Fruit fly (Drosophila melanogaster) whole organism, embryonic: ENCODE results near the gene tj.

Source experiments
- Atf3 ChIP-seq: fragments of 200-800 bp; sonication (Bioruptor generic); optimal IDR thresholded peaks from 3 replicates; lab custom pipeline; 2016; ENCODE audit warnings: missing biosample characterization, missing genetic modification characterization
- Blimp-1 ChIP-seq: fragments of 200-800 bp; sonication (Bioruptor generic); optimal IDR thresholded peaks from 3 replicates; lab custom pipeline; 2018; ENCODE audit warnings: missing biosample characterization, missing genetic modification characterization, mild to moderate bottlenecking, moderate library complexity, missing genetic modification reagents
- CG10147 ChIP-seq: fragments of 200-800 bp; sonication (Bioruptor generic); optimal IDR thresholded peaks from 2 replicates; lab custom pipeline; 2019; ENCODE audit warnings: missing biosample characterization, mild to moderate bottlenecking, missing genetic modification characterization, moderate library complexity
- CG1233 ChIP-seq: fragments of 200-800 bp; sonication (Bioruptor generic); optimal IDR thresholded peaks from 4 replicates; lab custom pipeline; 2018; ENCODE audit warnings: missing biosample characterization, mild to moderate bottlenecking, missing genetic modification characterization
- CG12942 ChIP-seq: fragments of 200-800 bp; sonication (Bioruptor generic); optimal IDR thresholded peaks from 3 replicates; lab custom pipeline; 2016; ENCODE audit warnings: missing biosample characterization, missing genetic modification characterization
- CG15514 ChIP-seq: fragments of 200-800 bp; sonication (Bioruptor generic); optimal IDR thresholded peaks from 3 replicates; lab custom pipeline; 2017; ENCODE audit warnings: missing biosample characterization, missing genetic modification characterization, mild to moderate bottlenecking, moderate library complexity, missing genetic modification reagents
- CG16779 ChIP-seq: fragments of 200-800 bp; sonication (Bioruptor generic); IDR thresholded peaks from 2 replicates; pipeline ENCODE4 v1.3.6; 2022; ENCODE audit warnings: missing biosample characterization, missing genetic modification characterization
- CG17361 ChIP-seq: fragments of 200-800 bp; sonication (Bioruptor generic); IDR thresholded peaks from 3 replicates; pipeline ENCODE4 v1.3.6; 2022; ENCODE audit warnings: missing biosample characterization, missing genetic modification characterization
- CG1832 ChIP-seq: fragments of 200-800 bp; sonication (Bioruptor generic); optimal IDR thresholded peaks from 2 replicates; lab custom pipeline; 2017; ENCODE audit warnings: missing biosample characterization, mild to moderate bottlenecking, missing genetic modification characterization, inconsistent platforms
- CG2712 ChIP-seq: fragments of 200-800 bp; optimal IDR thresholded peaks from 3 replicates; lab custom pipeline; 2019; ENCODE audit warnings: missing biosample characterization, mild to moderate bottlenecking, missing genetic modification characterization, moderate library complexity
- CG31365 ChIP-seq: fragments of 200-800 bp; sonication (Bioruptor generic); optimal IDR thresholded peaks from 2 replicates; lab custom pipeline; 2018; ENCODE audit warnings: missing biosample characterization, mild to moderate bottlenecking, missing genetic modification characterization
- CG43689 ChIP-seq: fragments of 200-800 bp; sonication (Bioruptor generic); IDR thresholded peaks from 2 replicates; pipeline ENCODE4 v1.3.6; 2022; ENCODE audit warnings: missing biosample characterization, missing genetic modification characterization
- CG7271 ChIP-seq: fragments of 200-800 bp; sonication (Bioruptor generic); optimal IDR thresholded peaks from 2 replicates; lab custom pipeline; 2018; ENCODE audit warnings: missing biosample characterization, mild to moderate bottlenecking, missing genetic modification characterization, moderate library complexity
- CG8290 ChIP-seq, 3 experiments: fragments of 200-800 bp; sonication (Bioruptor generic); optimal IDR thresholded peaks; 2 replicates each; lab custom pipeline; 2016 to 2019; ENCODE audit warnings: missing biosample characterization in 3 of 3, missing genetic modification characterization in 3 of 3, mild to moderate bottlenecking in 2 of 3, moderate library complexity in 1 of 3
- CHES-1-like ChIP-seq: fragments of 200-800 bp; sonication (Bioruptor generic); optimal IDR thresholded peaks from 2 replicates; lab custom pipeline; 2016; ENCODE audit warnings: missing biosample characterization, missing genetic modification characterization
- CTCF ChIP-seq: fragments of 200-800 bp; sonication (Bioruptor generic); optimal IDR thresholded peaks from 2 replicates; lab custom pipeline; 2017; ENCODE audit warnings: missing biosample characterization, mild to moderate bottlenecking, missing genetic modification characterization, moderate library complexity
- CkIIα-i1 ChIP-seq: fragments of 200-800 bp; sonication (Bioruptor generic); IDR thresholded peaks from 2 replicates; pipeline ENCODE4 v1.3.6; 2022; ENCODE audit warnings: missing biosample characterization, missing genetic modification characterization
- D19A ChIP-seq: fragments of 200-800 bp; optimal IDR thresholded peaks from 3 replicates; lab custom pipeline; 2019; ENCODE audit warnings: missing biosample characterization, mild to moderate bottlenecking, missing genetic modification characterization, moderate library complexity
- Ets97D ChIP-seq: fragments of 200-800 bp; sonication (Bioruptor generic); optimal IDR thresholded peaks from 3 replicates; lab custom pipeline; 2016; ENCODE audit warnings: missing biosample characterization, missing genetic modification characterization
- HLHmδ ChIP-seq: fragments of 200-800 bp; sonication (Bioruptor generic); optimal IDR thresholded peaks from 2 replicates; lab custom pipeline; 2018; ENCODE audit warnings: missing biosample characterization, mild to moderate bottlenecking, missing genetic modification characterization, moderate library complexity
- Hr78 ChIP-seq, 2 experiments: fragments of 200-800 bp in 1 of 2; fragments of >200 bp in 1 of 2; sonication (Bioruptor generic) in 1 of 2; optimal IDR thresholded peaks; 2 replicates each; lab custom pipeline; 2017 to 2019; ENCODE audit warnings: missing biosample characterization in 2 of 2, missing genetic modification characterization in 2 of 2, mild to moderate bottlenecking in 1 of 2, moderate library complexity in 1 of 2
- Med ChIP-seq: fragments of 200-800 bp; sonication (Bioruptor generic); peaks from one replicate; lab custom pipeline; 2016; ENCODE audit warnings: missing biosample characterization, missing genetic modification characterization, mild to moderate bottlenecking, inconsistent platforms, moderate library complexity
- Meics ChIP-seq: fragments of 200-800 bp; sonication (Bioruptor generic); optimal IDR thresholded peaks from 2 replicates; lab custom pipeline; 2017; ENCODE audit warnings: missing biosample characterization, mild to moderate bottlenecking, missing genetic modification characterization
- Oli ChIP-seq: fragments of 200-800 bp; sonication (Bioruptor generic); optimal IDR thresholded peaks from 2 replicates; lab custom pipeline; 2018; ENCODE audit warnings: missing biosample characterization, mild to moderate bottlenecking, missing genetic modification characterization, moderate library complexity
- Pdp1 ChIP-seq, 2 experiments: fragments of 200-800 bp; sonication (Bioruptor generic); optimal IDR thresholded peaks; 3 replicates each; lab custom pipeline; 2016; ENCODE audit warnings: missing biosample characterization in 2 of 2, missing genetic modification characterization in 2 of 2, mild to moderate bottlenecking in 1 of 2, moderate library complexity in 1 of 2
- Tbp ChIP-seq: fragments of >200 bp; optimal IDR thresholded peaks from 2 replicates; lab custom pipeline; 2018; ENCODE audit warnings: missing biosample characterization, missing genetic modification characterization
- Xbp1 ChIP-seq: fragments of 200-800 bp; sonication (Bioruptor generic); optimal IDR thresholded peaks from 3 replicates; lab custom pipeline; 2016; ENCODE audit warnings: missing biosample characterization, mild to moderate bottlenecking, missing genetic modification characterization
- chinmo ChIP-seq: fragments of 200-800 bp; sonication (Bioruptor generic); IDR thresholded peaks from 4 replicates; pipeline ENCODE4 v1.3.6; 2022; ENCODE audit warnings: missing biosample characterization, missing genetic modification characterization; ENCODE audit not compliant: partially characterized antibody
- dysf ChIP-seq: fragments of 200-800 bp; sonication (Bioruptor generic); IDR thresholded peaks from 3 replicates; pipeline ENCODE4 v1.3.6; 2022; ENCODE audit warnings: missing biosample characterization, missing genetic modification characterization
- ewg ChIP-seq: fragments of 200-800 bp; sonication (Bioruptor generic); optimal IDR thresholded peaks from 3 replicates; lab custom pipeline; 2017; ENCODE audit warnings: mild to moderate bottlenecking, missing biosample characterization, missing genetic modification reagents, missing genetic modification characterization
- grn ChIP-seq: fragments of 200-800 bp; sonication (Bioruptor generic); optimal IDR thresholded peaks from 3 replicates; lab custom pipeline; 2017; ENCODE audit warnings: missing biosample characterization, missing genetic modification characterization
- nerfin-2 ChIP-seq: fragments of 200-800 bp; sonication (Bioruptor generic); IDR thresholded peaks from 2 replicates; pipeline ENCODE4 v1.3.6; 2022; ENCODE audit warnings: missing biosample characterization, missing genetic modification characterization; ENCODE audit not compliant: partially characterized antibody
- nom ChIP-seq: fragments of 200-800 bp; sonication (Bioruptor generic); optimal IDR thresholded peaks from 2 replicates; lab custom pipeline; 2017; ENCODE audit warnings: missing biosample characterization, missing genetic modification characterization, mild to moderate bottlenecking, moderate library complexity, missing genetic modification reagents
- pan ChIP-seq, 4 experiments: fragments of >200 bp in 3 of 4; fragments of 200-800 bp in 1 of 4; sonication (Bioruptor generic) in 1 of 4; optimal IDR thresholded peaks in 3 of 4; IDR thresholded peaks in 1 of 4; 2 replicates each; pipeline versions ENCODE4 v1.3.6 to Lab custom; 2017 to 2022; ENCODE audit warnings: missing biosample characterization in 2 of 4, missing genetic modification characterization in 2 of 4, mixed read lengths in 1 of 4
- sens ChIP-seq: fragments of 200-800 bp; sonication (Bioruptor generic); peaks from one replicate; lab custom pipeline; 2016; ENCODE audit warnings: missing biosample characterization, missing genetic modification characterization
- sna ChIP-seq: fragments of 200-800 bp; sonication (Bioruptor generic); IDR thresholded peaks from 2 replicates; pipeline ENCODE4 v1.3.6; 2022; ENCODE audit warnings: missing biosample characterization, missing genetic modification characterization; ENCODE audit not compliant: partially characterized antibody
- sug ChIP-seq: fragments of 200-800 bp; optimal IDR thresholded peaks from 2 replicates; lab custom pipeline; 2019; ENCODE audit warnings: missing biosample characterization, mild to moderate bottlenecking, missing genetic modification characterization, moderate library complexity
- tup ChIP-seq: fragments of 200-800 bp; sonication (Bioruptor generic); optimal IDR thresholded peaks from 2 replicates; lab custom pipeline; 2016; ENCODE audit warnings: missing biosample characterization, mild to moderate bottlenecking, missing genetic modification characterization, moderate library complexity
- unc-4 ChIP-seq: fragments of 200-800 bp; sonication (Bioruptor generic); IDR thresholded peaks from 2 replicates; pipeline ENCODE4 v1.3.6; 2022; ENCODE audit warnings: missing biosample characterization, missing genetic modification characterization; ENCODE audit not compliant: partially characterized antibody
- vfl ChIP-seq: fragments of 200-800 bp; sonication (Bioruptor generic); optimal IDR thresholded peaks from 2 replicates; lab custom pipeline; 2016; ENCODE audit warnings: missing biosample characterization, missing genetic modification characterization
- zfh1 ChIP-seq: fragments of 200-800 bp; sonication (Bioruptor generic); IDR thresholded peaks from 3 replicates; pipeline ENCODE4 v1.3.6; 2022; ENCODE audit warnings: missing biosample characterization, missing genetic modification characterization

The tj gene

DNA sequence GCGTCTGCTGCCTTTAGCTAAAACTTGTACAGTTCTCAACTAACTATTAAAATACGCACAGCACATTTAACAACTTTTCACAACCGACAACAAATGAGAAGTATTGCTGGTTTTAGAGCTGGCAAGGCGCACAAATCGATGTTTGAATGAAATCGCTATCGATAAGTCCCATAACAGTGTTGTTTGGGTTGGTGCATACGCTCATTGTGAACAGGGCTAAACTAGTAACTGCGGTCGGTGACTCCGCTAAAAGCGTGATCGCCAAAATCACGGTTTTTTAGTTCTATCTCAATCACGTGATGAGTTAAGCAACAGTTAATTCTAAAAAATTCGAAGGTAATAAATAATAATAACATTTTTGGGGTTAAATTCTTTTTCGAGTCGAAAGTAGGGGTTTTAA lies 10.7 kb upstream of the tj start, which contains the start of gene Top2 (continued):
- TF ChIP-seq CG31365 (tag; lab: Kevin White, UChicago): no peak
- TF ChIP-seq Xbp1 (GFP tag; lab: Kevin White, UChicago): peak; percentile 51
- peak; percentile 52 for TF ChIP-seq vfl (GFP tag; lab: Kevin White, UChicago)

DNA sequence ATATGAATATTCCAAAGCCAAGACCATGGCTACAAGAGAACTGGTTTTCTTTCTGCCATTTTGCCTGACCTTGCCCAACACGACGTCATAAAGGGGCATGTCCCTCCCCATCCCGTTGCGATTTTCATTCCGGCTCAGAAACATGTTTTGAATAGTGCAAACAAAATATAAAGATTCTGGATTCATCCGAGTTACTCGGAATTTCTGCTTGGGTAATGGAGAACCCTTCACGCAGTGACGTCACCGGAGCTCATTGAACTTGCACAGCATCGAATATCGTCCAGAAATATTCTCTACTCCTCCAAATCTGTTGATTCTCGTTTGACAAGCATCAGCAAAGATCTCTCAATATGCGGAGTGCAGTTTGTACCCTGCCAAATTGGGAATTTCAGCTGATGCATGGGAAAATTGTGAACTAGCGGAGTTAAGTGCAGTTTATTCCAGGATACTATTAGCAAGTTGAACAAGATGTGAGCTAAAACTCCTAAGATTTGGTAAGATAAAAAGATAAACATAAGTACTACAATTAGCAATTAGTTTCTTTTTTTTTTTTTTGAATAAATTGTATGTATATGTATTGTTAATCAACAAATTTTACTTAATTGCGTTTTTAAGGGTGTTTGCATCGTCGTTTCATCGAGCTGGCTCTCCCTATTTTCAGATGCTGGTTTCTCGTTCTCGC lies 9.9 kb upstream of the tj start, which contains the start of gene CG10026:
TSS of gene CG10026 (plus strand) at position 187 of the 682 bp plus-strand sequence.
- TF ChIP-seq Blimp-1 (GFP tag; lab: Kevin White, UChicago) (no peak), sens (peak; percentile 23), D19A (tag; lab: Kevin White, UChicago) (peak; percentile 89), grn (no peak), nom (GFP tag; lab: Kevin White, UChicago) (peak; percentile 15), Tbp (GFP tag; lab: Kevin White, UChicago) (no peak), chinmo (GFP tag; lab: Robert Waterston, UW) (0 out of 4 replicates have a peak, but pooled peaks have one; percentile 45)

DNA sequence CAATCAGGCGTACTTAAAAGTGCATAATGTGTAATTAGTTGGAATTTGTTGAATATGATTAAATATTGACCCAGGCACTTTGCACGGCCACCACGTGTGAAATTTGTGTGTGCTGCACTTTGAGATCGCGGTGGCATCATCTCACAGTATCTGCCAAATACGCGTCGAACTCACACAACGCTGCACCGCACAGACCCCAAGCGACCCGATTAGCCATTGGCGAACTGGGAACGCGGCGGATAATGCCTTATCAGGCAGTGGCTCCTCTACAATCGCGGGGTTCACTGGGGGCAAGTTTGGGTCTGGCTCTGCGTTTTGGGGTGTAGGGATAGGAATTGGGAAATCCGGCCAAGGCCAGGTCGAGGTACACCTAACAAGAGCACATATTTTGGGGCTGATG lies 8.9 kb upstream of the tj start:
- no peak for TF ChIP-seq CkIIα-i1 (GFP tag; lab: Robert Waterston, UW)
- no peak for TF ChIP-seq CG16779 (GFP tag; lab: Robert Waterston, UW)
- no peak for TF ChIP-seq Meics (GFP tag; lab: Kevin White, UChicago)
- TF ChIP-seq CG43689: no peak
- peak; percentile 1 for TF ChIP-seq Med (GFP tag; lab: Kevin White, UChicago)
- TF ChIP-seq Oli: no peak
- no peak for TF ChIP-seq CTCF (GFP tag; lab: Kevin White, UChicago)
- no peak for TF ChIP-seq dysf
- peak in 1 of 2 experiments; percentile 69 for TF ChIP-seq Hr78 (GFP tag; optimal IDR thresholded peaks at IDR 0.05; lab: Kevin White, UChicago)
- 0 out of 2 replicates have a peak, but pooled peaks have one; percentile 23 for TF ChIP-seq nerfin-2 (GFP tag; lab: Robert Waterston, UW)
- peak; percentile 6 for TF ChIP-seq sug
- no peak for TF ChIP-seq CHES-1-like (GFP tag; lab: Kevin White, UChicago)
- no peak for TF ChIP-seq CG15514
- no peak for TF ChIP-seq unc-4
- no peak for TF ChIP-seq Atf3
- no peak for TF ChIP-seq ewg (GFP tag; lab: Kevin White, UChicago)
- TF ChIP-seq CG10147 (GFP tag; lab: Kevin White, UChicago): no peak

DNA sequence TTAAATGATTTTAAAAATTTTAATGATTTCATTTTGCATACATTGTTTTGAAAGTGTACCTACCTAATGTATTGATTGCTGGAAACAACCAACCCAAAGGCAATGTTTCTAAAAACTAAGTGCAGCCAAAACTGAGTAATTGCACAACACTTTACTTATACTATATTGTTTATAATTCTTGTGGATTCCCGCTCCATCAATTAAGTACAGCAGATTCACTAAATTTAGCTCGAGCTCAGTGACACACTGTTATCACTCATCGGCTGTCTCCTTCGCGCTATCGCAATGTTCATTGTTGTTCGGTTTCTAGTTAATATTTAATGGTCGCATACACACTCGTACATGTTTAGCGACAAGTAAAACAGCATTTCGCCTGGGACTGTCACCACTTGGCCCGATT lies 8.3 kb upstream of the tj start:
- TF ChIP-seq CG12942 (GFP tag; lab: Kevin White, UChicago): no peak
- TF ChIP-seq sna (GFP tag; lab: Robert Waterston, UW): no peak
- peak in 1 of 2 experiments; percentile 6 for TF ChIP-seq Pdp1 (GFP tag; optimal IDR thresholded peaks at IDR 0.05; lab: Kevin White, UChicago)
- TF ChIP-seq tup: no peak
- TF ChIP-seq, all 482 proteins: peak for 1

DNA sequence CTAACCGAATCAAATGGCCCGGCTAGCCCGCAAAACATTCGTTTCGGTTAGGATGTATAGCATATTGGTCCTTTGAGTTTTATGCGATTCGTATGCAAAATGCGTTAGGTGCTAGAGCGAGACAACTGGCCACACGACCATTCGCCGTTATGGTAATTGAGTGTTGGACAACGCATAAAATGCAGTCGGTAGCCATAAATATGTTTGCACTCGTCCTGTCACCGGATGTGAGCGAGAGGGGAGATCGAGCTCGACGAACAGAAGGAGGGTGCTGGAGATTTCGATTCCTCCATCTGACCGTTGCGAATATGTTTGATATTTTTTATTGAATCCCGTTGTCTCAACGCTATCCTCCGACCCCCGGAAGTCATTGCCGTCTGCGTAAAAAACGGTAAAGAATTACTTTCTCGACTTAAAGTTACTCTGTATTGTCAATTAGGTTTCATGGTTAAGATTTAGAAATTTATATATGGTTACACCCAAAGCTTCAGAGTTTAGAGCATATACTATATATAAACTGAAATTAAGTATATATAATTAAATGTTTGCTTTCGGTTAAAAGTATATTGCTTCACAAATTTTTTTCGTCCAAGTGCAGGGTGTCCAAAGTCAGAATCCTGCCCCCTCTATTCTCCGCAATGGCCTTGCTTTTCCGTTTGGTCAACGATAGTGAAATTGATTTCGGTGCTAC lies 6.0 kb upstream of the tj start:
- TF ChIP-seq pan (optimal IDR thresholded peaks at IDR 0.05; lab: Kevin White, UChicago): no peak
- no peak for TF ChIP-seq pan (GFP tag; optimal IDR thresholded peaks at IDR 0.05 in 1 of 2, IDR thresholded peaks at IDR 0.05 in 1 of 2)
- peak; percentile 5 for TF ChIP-seq CG2712
- TF ChIP-seq HLHmδ: peak; percentile 11
- TF ChIP-seq CG8290 (GFP tag; optimal IDR thresholded peaks at IDR 0.05; lab: Kevin White, UChicago): peak; percentile 9
- TF ChIP-seq CG8290 (tag; optimal IDR thresholded peaks at IDR 0.05; lab: Kevin White, UChicago): no peak
- 0 out of 3 replicates have a peak, but pooled peaks have one; percentile 10 for TF ChIP-seq CG17361 (GFP tag; lab: Robert Waterston, UW)
- no peak for TF ChIP-seq CG1233
- peak; percentile 66 for TF ChIP-seq Ets97D (GFP tag; lab: Kevin White, UChicago)
- TF ChIP-seq CG7271 (tag; lab: Kevin White, UChicago): peak; percentile 76
- TF ChIP-seq zfh1 (GFP tag; lab: Robert Waterston, UW): 0 out of 3 replicates have a peak, but pooled peaks have one; percentile 23
- peak; percentile 18 for TF ChIP-seq CG1832
